Fruit fly (Drosophila melanogaster): ENCODE measurements around the gene CG8673.

DNA sequence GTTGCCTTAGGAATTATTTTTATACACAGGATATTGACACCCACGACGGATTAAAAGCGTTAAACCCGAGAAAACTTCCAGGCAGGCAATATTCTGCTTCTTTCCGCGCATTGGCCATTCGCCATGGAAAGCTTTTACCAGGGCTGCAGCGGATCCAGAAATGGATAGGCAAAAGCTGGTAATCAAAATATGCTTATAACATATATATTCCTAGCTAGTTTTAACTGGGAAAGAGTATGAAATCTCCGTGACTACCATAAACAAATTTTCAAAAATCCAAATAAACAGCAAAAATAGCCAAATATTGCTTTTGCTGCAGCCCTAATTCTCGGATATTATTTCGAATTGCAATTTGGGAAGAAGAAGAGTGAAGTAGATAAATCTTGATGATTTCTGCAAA is 35.4 kb downstream of the CG8673 start, which contains the start of the genes PAPLA1 and Rbsn-5:
- TF ChIP-seq ttk (optimal IDR thresholded peaks at IDR 0.05), result no peak
- TF ChIP-seq h (optimal IDR thresholded peaks at IDR 0.05), result no peak
- no peak for TF ChIP-seq Sin3A (optimal IDR thresholded peaks at IDR 0.05)
